Fruit fly (Drosophila melanogaster): ENCODE measurements around the gene CG11626.

DNA sequence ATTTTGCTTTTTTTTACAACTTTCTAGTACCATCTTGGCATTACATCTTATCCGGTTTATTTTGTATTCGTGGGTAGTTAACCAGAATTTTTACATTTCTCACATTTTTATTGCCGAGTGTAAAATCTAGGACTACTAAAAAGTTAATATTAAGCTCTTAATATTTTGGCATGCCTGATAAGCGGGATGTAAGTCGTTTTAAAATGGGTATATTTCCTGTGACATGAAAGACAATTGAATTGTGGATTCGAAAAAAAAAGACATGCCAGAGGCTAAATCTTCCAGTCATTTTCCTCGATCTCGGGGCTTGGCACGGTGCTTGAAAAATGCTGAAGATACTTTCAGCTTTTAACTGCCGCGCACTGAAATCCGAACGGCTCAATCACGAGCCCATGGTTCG is 31.5 kb upstream of the CG11626 start, which contains the start of gene CG31245:
- TF ChIP-seq psq (optimal IDR thresholded peaks at IDR 0.05) (no peak), CG8478 (optimal IDR thresholded peaks at IDR 0.05) (no peak), pan (optimal IDR thresholded peaks at IDR 0.05) (no peak), usp (GFP tag; optimal IDR thresholded peaks at IDR 0.05) (no peak), EcR (GFP tag; optimal IDR thresholded peaks at IDR 0.05) (no peak), Dll (optimal IDR thresholded peaks at IDR 0.05) (no peak)
